Fruit fly (Drosophila melanogaster) whole organism, embryonic: ENCODE data around the gene CG14174.

ENCODE experiments used
- Asciz ChIP-seq: fragments of 200-800 bp; sonication (Bioruptor generic); optimal IDR thresholded peaks from 2 replicates; lab custom pipeline; 2017; ENCODE audit warnings: missing biosample characterization, mild to moderate bottlenecking, missing genetic modification characterization, missing genetic modification reagents
- Atf-2 ChIP-seq: fragments of 200-800 bp; sonication (Bioruptor generic); optimal IDR thresholded peaks from 2 replicates; lab custom pipeline; 2016; ENCODE audit warnings: missing biosample characterization, missing genetic modification characterization
- CG1233 ChIP-seq: fragments of 200-800 bp; sonication (Bioruptor generic); optimal IDR thresholded peaks from 4 replicates; lab custom pipeline; 2018; ENCODE audit warnings: missing biosample characterization, mild to moderate bottlenecking, missing genetic modification characterization
- CG3847 ChIP-seq: fragments of 200-800 bp; sonication (Bioruptor generic); IDR thresholded peaks from 2 replicates; pipeline ENCODE4 v1.3.6; 2022; ENCODE audit warnings: missing biosample characterization, missing genetic modification characterization
- CG6791 ChIP-seq: fragments of 200-800 bp; sonication (Bioruptor generic); IDR thresholded peaks from 3 replicates; pipeline ENCODE4 v1.3.6; 2022; ENCODE audit warnings: missing biosample characterization, missing genetic modification characterization; ENCODE audit not compliant: partially characterized antibody
- CG7745 ChIP-seq: fragments of 200-800 bp; sonication (Bioruptor generic); optimal IDR thresholded peaks from 2 replicates; lab custom pipeline; 2018; ENCODE audit warnings: missing biosample characterization, mild to moderate bottlenecking, missing genetic modification characterization, moderate library complexity
- NC2α ChIP-seq: fragments of 200-800 bp; sonication (Bioruptor generic); optimal IDR thresholded peaks from 2 replicates; lab custom pipeline; 2016; ENCODE audit warnings: missing biosample characterization, missing genetic modification characterization
- PHDP ChIP-seq: fragments of 200-800 bp; sonication (Bioruptor generic); optimal IDR thresholded peaks from 3 replicates; lab custom pipeline; 2018; ENCODE audit warnings: missing biosample characterization, mild to moderate bottlenecking, missing genetic modification characterization, moderate library complexity
- TFAM ChIP-seq: fragments of 200-800 bp; sonication (Bioruptor generic); optimal IDR thresholded peaks from 2 replicates; lab custom pipeline; 2017; ENCODE audit warnings: missing biosample characterization, missing genetic modification characterization, inconsistent platforms
- ap ChIP-seq: fragments of 200-800 bp; sonication (Bioruptor generic); IDR thresholded peaks from 2 replicates; pipeline ENCODE4 v1.3.6; 2022; ENCODE audit warnings: missing biosample characterization, missing genetic modification characterization
- dan ChIP-seq: fragments of 200-800 bp; sonication (Bioruptor generic); IDR thresholded peaks from 2 replicates; pipeline ENCODE4 v1.3.6; 2022; ENCODE audit warnings: missing biosample characterization, missing genetic modification characterization
- danr ChIP-seq: fragments of 200-800 bp; sonication (Bioruptor generic); IDR thresholded peaks from 2 replicates; pipeline ENCODE4 v1.3.6; 2022; ENCODE audit warnings: missing biosample characterization, missing genetic modification characterization
- psq ChIP-seq: fragments of 200-800 bp; sonication (Bioruptor generic); optimal IDR thresholded peaks from 2 replicates; lab custom pipeline; 2017; ENCODE audit warnings: missing biosample characterization, missing genetic modification characterization
- z ChIP-seq: fragments of 200-800 bp; sonication (Bioruptor generic); IDR thresholded peaks from 3 replicates; pipeline ENCODE4 v1.3.6; 2022; ENCODE audit warnings: missing biosample characterization, missing genetic modification characterization

- TF ChIP-seq CG6791 (GFP tag; lab: Robert Waterston, UW) (no peak), dan (GFP tag; lab: Robert Waterston, UW) (no peak), ap (GFP tag; lab: Robert Waterston, UW) (no peak), CG1233 (GFP tag; lab: Kevin White, UChicago) (no peak), NC2α (no peak), PHDP (tag; lab: Kevin White, UChicago) (peak; percentile 45), CG3847 (GFP tag; lab: Robert Waterston, UW) (no peak), danr (GFP tag; lab: Robert Waterston, UW) (no peak), Asciz (GFP tag; lab: Kevin White, UChicago) (peak; percentile 46), z (GFP tag; lab: Robert Waterston, UW) (no peak), psq (no peak), CG7745 (tag; lab: Kevin White, UChicago) (no peak), Atf-2 (GFP tag; lab: Kevin White, UChicago) (no peak), TFAM (GFP tag; lab: Kevin White, UChicago) (no peak)
Measured at dm6 chr3L:9695647-9696046, 23.5 kb upstream of the CG14174 start.
